Worm (Caenorhabditis elegans) whole organism, L4 larva: ENCODE measurements around the gene fipr-6.

Source experiments
- aha-1 ChIP-seq: fragments of 150-350 bp; peaks from one replicate; lab custom pipeline; 2014; ENCODE audit warnings: missing biosample characterization, missing genetic modification characterization
- aly-2 ChIP-seq: sonication (generic microtip); optimal IDR thresholded peaks from 2 replicates; lab custom pipeline; 2018; ENCODE audit warnings: missing biosample characterization, missing genetic modification characterization
- ceh-20 ChIP-seq: fragments of 200-800 bp; sonication (Bioruptor generic); IDR thresholded peaks from 2 replicates; pipeline ENCODE4 v1.3.6; 2022; ENCODE audit warnings: missing genetic modification reagents, missing genetic modification characterization, missing compliant biosample characterization
- lir-3 ChIP-seq: sonication (generic microtip); optimal IDR thresholded peaks from 2 replicates; lab custom pipeline; 2016; ENCODE audit warnings: mild to moderate bottlenecking, missing genetic modification characterization, missing compliant biosample characterization
- mep-1 ChIP-seq: fragments of 150-350 bp; sonication (generic microtip); optimal IDR thresholded peaks from 3 replicates; lab custom pipeline; 2014; ENCODE audit warnings: missing biosample characterization, missing genetic modification characterization
- unc-39 ChIP-seq: sonication (generic microtip); optimal IDR thresholded peaks from 2 replicates; lab custom pipeline; 2017; ENCODE audit warnings: missing biosample characterization, missing genetic modification characterization

DNA sequence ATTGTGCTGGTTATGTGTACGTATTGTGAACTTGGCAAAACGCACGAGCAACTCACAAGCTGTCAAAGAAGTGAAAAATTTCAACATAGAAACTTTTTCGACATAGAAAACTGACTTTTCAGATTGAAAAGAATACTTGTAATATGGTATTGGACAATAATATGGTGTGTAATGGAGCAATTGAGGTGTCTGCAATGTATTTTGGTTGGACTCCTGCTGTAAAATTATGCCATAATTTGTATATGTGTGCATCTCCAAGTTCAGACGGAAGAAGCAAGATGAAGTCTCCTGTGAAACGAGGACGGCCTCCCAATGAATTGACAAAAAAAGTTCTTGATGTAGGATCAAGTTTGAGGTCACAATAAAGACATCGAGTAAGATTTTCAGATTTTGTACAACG lies 47.2 kb upstream of the fipr-6 start:
- TF ChIP-seq ceh-20 (GFP tag; lab: Robert Waterston, UW) (no peak), aha-1 (peak; percentile 66), aly-2 (tag; lab: Kevin White, UChicago) (no peak), mep-1 (no peak), lir-3 (tag; lab: Kevin White, UChicago) (no peak), unc-39 (tag; lab: Kevin White, UChicago) (no peak)
